Fruit fly (Drosophila melanogaster): ENCODE data around the gene Smn.

Smn gene

DNA sequence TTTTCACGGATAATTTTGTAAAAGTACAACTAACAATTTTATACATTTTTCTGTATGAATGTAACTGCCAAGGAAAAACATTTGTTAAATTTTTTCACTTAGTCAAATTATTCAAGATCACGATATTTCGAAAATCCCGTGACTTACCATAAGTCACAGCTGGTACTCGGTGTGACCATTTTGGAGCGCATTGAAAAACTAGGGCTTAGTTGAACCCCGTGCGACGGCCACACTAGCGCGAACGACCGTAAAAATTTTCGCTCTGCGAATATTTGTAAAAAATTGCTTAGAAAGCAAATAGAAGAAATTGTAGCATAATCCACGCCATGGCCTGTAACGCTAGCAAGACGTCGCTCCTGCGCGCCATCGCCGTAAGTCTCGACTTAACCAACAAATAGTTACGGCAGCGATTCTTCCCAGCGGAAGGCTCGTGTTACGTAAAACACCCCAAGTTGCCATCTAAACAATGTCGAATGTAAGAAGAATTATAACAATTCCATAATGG, 2.8 kb upstream of the Smn start, which contains the start of gene UQCR-C2 (continued):
- TF ChIP-seq prd (optimal IDR thresholded peaks at IDR 0.05) (no peak), prd (GFP tag; IDR thresholded peaks at IDR 0.05) (no peak), CG8281 (tag; optimal IDR thresholded peaks at IDR 0.05) (no peak), z (GFP tag; IDR thresholded peaks at IDR 0.05) (no peak), ttk (GFP tag; IDR thresholded peaks at IDR 0.05) (no peak), CG12236 (GFP tag; optimal IDR thresholded peaks at IDR 0.05) (no peak), CG6791 (GFP tag; IDR thresholded peaks at IDR 0.05; ENCODE audit: partially characterized antibody) (peak; percentile 19; the same call in 1 of the 3 replicates), ro (GFP tag; IDR thresholded peaks at IDR 0.05) (no peak), eyg (GFP tag; optimal IDR thresholded peaks at IDR 0.05) (no peak), Camta (GFP tag; optimal IDR thresholded peaks at IDR 0.05) (no peak), CG31441 (GFP tag; IDR thresholded peaks at IDR 0.05) (peak; percentile 96), BEAF-32 (GFP tag; optimal IDR thresholded peaks at IDR 0.05) (peak; percentile 61), CG30020 (tag; optimal IDR thresholded peaks at IDR 0.05) (peak; percentile 47), CrebB (tag; optimal IDR thresholded peaks at IDR 0.05) (no peak), CG33557 (GFP tag; optimal IDR thresholded peaks at IDR 0.05) (peak; percentile 29), CG9727 (GFP tag; optimal IDR thresholded peaks at IDR 0.05) (peak; percentile 20), tio (GFP tag; optimal IDR thresholded peaks at IDR 0.05) (no peak), ken (GFP tag; IDR thresholded peaks at IDR 0.05) (no peak), CG14860 (GFP tag; IDR thresholded peaks at IDR 0.05; ENCODE audit: partially characterized antibody) (no peak), CG9437 (GFP tag; optimal IDR thresholded peaks at IDR 0.05) (peak; percentile 84), usp (GFP tag; optimal IDR thresholded peaks at IDR 0.05) (no peak), CG14965 (GFP tag; optimal IDR thresholded peaks at IDR 0.05; ENCODE audit: borderline replicate concordance) (no peak), chif (GFP tag; optimal IDR thresholded peaks at IDR 0.05) (no peak), Sox102F (GFP tag; optimal IDR thresholded peaks at IDR 0.05) (no peak), bsh (GFP tag; optimal IDR thresholded peaks at IDR 0.05) (no peak), esg (GFP tag; conservative IDR thresholded peaks at IDR 0.05) (no peak), CG32532 (GFP tag; IDR thresholded peaks at IDR 0.05) (peak; percentile 16; the same call in 1 of the 2 replicates), tup (GFP tag; optimal IDR thresholded peaks at IDR 0.05) (no peak), Bteb2 (GFP tag; optimal IDR thresholded peaks at IDR 0.05) (no peak), dati (GFP tag; IDR thresholded peaks at IDR 0.05) (no peak), da (GFP tag; optimal IDR thresholded peaks at IDR 0.05) (no peak), bowl (GFP tag; IDR thresholded peaks at IDR 0.05) (no peak), cwo (GFP tag; optimal IDR thresholded peaks at IDR 0.05) (no peak), CG3163 (GFP tag; optimal IDR thresholded peaks at IDR 0.05) (no peak), Dek (tag; optimal IDR thresholded peaks at IDR 0.05) (peak; percentile 50), CG4707 (GFP tag; optimal IDR thresholded peaks at IDR 0.05) (no peak), CG14710 (tag; optimal IDR thresholded peaks at IDR 0.05) (peak; percentile 58), shn (GFP tag; optimal IDR thresholded peaks at IDR 0.05) (no peak), CG6272 (GFP tag; IDR thresholded peaks at IDR 0.05) (no peak), Xbp1 (GFP tag; optimal IDR thresholded peaks at IDR 0.05) (peak; percentile 2), CG31365 (tag; optimal IDR thresholded peaks at IDR 0.05) (no peak), gem (tag; optimal IDR thresholded peaks at IDR 0.05) (no peak), sd (tag; optimal IDR thresholded peaks at IDR 0.05) (peak; percentile 63), ems (GFP tag; optimal IDR thresholded peaks at IDR 0.05) (no peak), trem (tag; optimal IDR thresholded peaks at IDR 0.05) (peak; percentile 70), CG4730 (GFP tag; IDR thresholded peaks at IDR 0.05) (no peak), CG10431 (GFP tag; optimal IDR thresholded peaks at IDR 0.05) (no peak), CG14014 (GFP tag; IDR thresholded peaks at IDR 0.05) (peak; percentile 19; the same call in 1 of the 2 replicates), slbo (GFP tag; IDR thresholded peaks at IDR 0.05) (peak; percentile 17; the same call in 1 of the 2 replicates), ham (GFP tag; IDR thresholded peaks at IDR 0.05) (no peak), bcd (GFP tag; optimal IDR thresholded peaks at IDR 0.05) (no peak)

Data from whole organism, embryonic.